Worm (Caenorhabditis elegans) whole organism, L4 larva: ENCODE data around the gene mlp-1.

Experiments
- F37D6.2 ChIP-seq: sonication (generic microtip); optimal IDR thresholded peaks from 2 replicates; lab custom pipeline; 2016; ENCODE audit warnings: mild to moderate bottlenecking, missing genetic modification characterization, missing compliant biosample characterization
- F49E8.2 ChIP-seq: sonication (generic microtip); optimal IDR thresholded peaks from 2 replicates; lab custom pipeline; 2016; ENCODE audit warnings: missing compliant biosample characterization, mild to moderate bottlenecking, missing genetic modification characterization, borderline replicate concordance
- T20F7.1 ChIP-seq: fragments of 200-800 bp; sonication (Bioruptor generic); optimal IDR thresholded peaks from 2 replicates; lab custom pipeline; 2018; ENCODE audit warnings: mild to moderate bottlenecking, missing genetic modification characterization, missing compliant biosample characterization
- Y105C5A.15 ChIP-seq: fragments of 200-800 bp; sonication (Bioruptor generic); IDR thresholded peaks from 2 replicates; pipeline ENCODE4 v1.3.6; 2022; ENCODE audit warnings: missing genetic modification characterization, missing compliant biosample characterization
- Y48G9A.11 ChIP-seq: fragments of 200-800 bp; sonication (Bioruptor generic); IDR thresholded peaks from 2 replicates; pipeline ENCODE4 v1.3.6; 2022; ENCODE audit warnings: missing genetic modification reagents, missing genetic modification characterization, missing compliant biosample characterization
- ceh-28 ChIP-seq: fragments of 150-350 bp; optimal IDR thresholded peaks from 2 replicates; lab custom pipeline; 2014; ENCODE audit warnings: missing biosample characterization, missing genetic modification reagents, missing genetic modification characterization
- daf-16 ChIP-seq, 3 experiments: sonication (generic microtip); optimal IDR thresholded peaks; 2 replicates each; lab custom pipeline; 2016 to 2017; ENCODE audit warnings: missing genetic modification characterization in 3 of 3, missing genetic modification reagents in 3 of 3, mild to moderate bottlenecking in 2 of 3, missing compliant biosample characterization in 2 of 3, missing biosample characterization in 1 of 3, moderate library complexity in 1 of 3
- daf-19 ChIP-seq: fragments of 200-800 bp; sonication (Bioruptor generic); conservative IDR thresholded peaks from 2 replicates; pipeline ENCODE4 v1.3.6; 2022; ENCODE audit warnings: missing genetic modification characterization, missing compliant biosample characterization
- dve-1 ChIP-seq: sonication (generic microtip); optimal IDR thresholded peaks from 2 replicates; lab custom pipeline; 2017; ENCODE audit warnings: antibody characterized with exemption, mild to moderate bottlenecking, missing genetic modification characterization, missing compliant biosample characterization; ENCODE audit not compliant: insufficient read depth
- egl-27 ChIP-seq: sonication (generic microtip); optimal IDR thresholded peaks from 3 replicates; lab custom pipeline; 2017; ENCODE audit warnings: missing biosample characterization, missing genetic modification reagents, missing genetic modification characterization
- egl-43 ChIP-seq: fragments of 200-800 bp; sonication (Bioruptor generic); IDR thresholded peaks from 2 replicates; pipeline ENCODE4 v1.3.6; 2022; ENCODE audit warnings: missing genetic modification reagents, missing genetic modification characterization, missing compliant biosample characterization
- hif-1 ChIP-seq, 2 experiments: sonication (generic microtip); optimal IDR thresholded peaks; 2 replicates each; lab custom pipeline; 2016 to 2017; ENCODE audit warnings: missing compliant biosample characterization in 2 of 2, missing genetic modification characterization in 2 of 2, missing genetic modification reagents in 2 of 2, missing genotype in 2 of 2, mild to moderate bottlenecking in 1 of 2
- hlh-11 ChIP-seq: fragments of 200-800 bp; sonication (Bioruptor generic); optimal IDR thresholded peaks from 2 replicates; lab custom pipeline; 2018; ENCODE audit warnings: mild to moderate bottlenecking, missing genetic modification characterization, missing compliant biosample characterization
- hlh-30 ChIP-seq: sonication (generic microtip); optimal IDR thresholded peaks from 2 replicates; lab custom pipeline; 2017; ENCODE audit warnings: antibody characterized with exemption, mild to moderate bottlenecking, missing genetic modification characterization, missing compliant biosample characterization; ENCODE audit not compliant: insufficient read depth
- jun-1 ChIP-seq: fragments of 150-350 bp; optimal IDR thresholded peaks from 2 replicates; lab custom pipeline; 2014; ENCODE audit warnings: missing biosample characterization, missing genetic modification reagents, missing genetic modification characterization
- lin-13 ChIP-seq: fragments of 150-350 bp; optimal IDR thresholded peaks from 2 replicates; lab custom pipeline; 2014; ENCODE audit warnings: missing biosample characterization, missing genetic modification reagents, missing genetic modification characterization
- lin-29 ChIP-seq: fragments of 200-800 bp; sonication (Bioruptor generic); IDR thresholded peaks from 2 replicates; pipeline ENCODE4 v1.3.6; 2022; ENCODE audit warnings: missing genetic modification reagents, missing genetic modification characterization, missing compliant biosample characterization
- lir-3 ChIP-seq: sonication (generic microtip); optimal IDR thresholded peaks from 2 replicates; lab custom pipeline; 2016; ENCODE audit warnings: mild to moderate bottlenecking, missing genetic modification characterization, missing compliant biosample characterization
- mdl-1 ChIP-seq, 2 experiments: fragments of 150-350 bp in 1 of 2; sonication (generic microtip) in 1 of 2; optimal IDR thresholded peaks; 2 replicates each; lab custom pipeline; 2014 to 2017; ENCODE audit warnings: missing biosample characterization in 2 of 2, missing genetic modification characterization in 2 of 2
- mes-2 ChIP-seq: sonication (generic microtip); optimal IDR thresholded peaks from 2 replicates; lab custom pipeline; 2016; ENCODE audit warnings: missing genotype, mild to moderate bottlenecking, missing genetic modification characterization, missing compliant biosample characterization; ENCODE audit not compliant: poor library complexity, severe bottlenecking
- nhr-10 ChIP-seq: fragments of 150-350 bp; optimal IDR thresholded peaks from 2 replicates; lab custom pipeline; 2014; ENCODE audit warnings: missing biosample characterization, missing genetic modification characterization
- nhr-102 ChIP-seq: sonication (generic microtip); optimal IDR thresholded peaks from 2 replicates; lab custom pipeline; 2016; ENCODE audit warnings: mild to moderate bottlenecking, missing genetic modification characterization, moderate library complexity, missing compliant biosample characterization
- nhr-28 ChIP-seq: fragments of 150-350 bp; optimal IDR thresholded peaks from 2 replicates; lab custom pipeline; 2014; ENCODE audit warnings: missing biosample characterization, missing genetic modification characterization
- nhr-42 ChIP-seq: fragments of 200-800 bp; sonication (Bioruptor generic); IDR thresholded peaks from 2 replicates; pipeline ENCODE4 v1.3.6; 2022; ENCODE audit warnings: missing genetic modification characterization, missing compliant biosample characterization
- nhr-48 ChIP-seq: sonication (generic microtip); optimal IDR thresholded peaks from 2 replicates; lab custom pipeline; 2016; ENCODE audit warnings: mild to moderate bottlenecking, missing genetic modification characterization, missing compliant biosample characterization
- nhr-6 ChIP-seq: fragments of 150-350 bp; optimal IDR thresholded peaks from 2 replicates; lab custom pipeline; 2014; ENCODE audit warnings: missing biosample characterization, missing genetic modification characterization
- nhr-77 ChIP-seq: fragments of 150-350 bp; optimal IDR thresholded peaks from 2 replicates; lab custom pipeline; 2014; ENCODE audit warnings: missing biosample characterization, missing genetic modification characterization
- php-3 ChIP-seq: fragments of 200-800 bp; sonication (Bioruptor generic); IDR thresholded peaks from 2 replicates; pipeline ENCODE4 v1.3.6; 2022; ENCODE audit warnings: missing genetic modification reagents, missing genetic modification characterization, missing compliant biosample characterization
- saeg-2 ChIP-seq: fragments of 200-800 bp; sonication (Bioruptor generic); IDR thresholded peaks from 2 replicates; pipeline ENCODE4 v1.3.6; 2022; ENCODE audit warnings: missing genetic modification reagents, missing genetic modification characterization, missing compliant biosample characterization
- unc-130 ChIP-seq: sonication (generic microtip); optimal IDR thresholded peaks from 2 replicates; lab custom pipeline; 2016; ENCODE audit warnings: missing genetic modification reagents, missing genetic modification characterization, missing compliant biosample characterization
- unc-62 ChIP-seq, 3 experiments: fragments of 150-350 bp in 1 of 3; sonication (generic microtip); optimal IDR thresholded peaks in 2 of 3; peaks in 1 of 3; 1 replicate in 1 of 3; 2 replicates in 2 of 3; lab custom pipeline; 2014 to 2017; ENCODE audit warnings: missing biosample characterization in 3 of 3, missing genetic modification characterization in 3 of 3, missing genetic modification reagents in 3 of 3, missing genotype in 1 of 3
- zag-1 ChIP-seq: fragments of 150-350 bp; optimal IDR thresholded peaks from 2 replicates; lab custom pipeline; 2014; ENCODE audit warnings: missing biosample characterization, missing genetic modification characterization
- zfp-2 ChIP-seq: sonication (generic microtip); optimal IDR thresholded peaks from 2 replicates; lab custom pipeline; 2016; ENCODE audit warnings: mild to moderate bottlenecking, missing genetic modification characterization, missing compliant biosample characterization
- zip-2 ChIP-seq: fragments of 150-350 bp; optimal IDR thresholded peaks from 2 replicates; lab custom pipeline; 2014; ENCODE audit warnings: missing biosample characterization, missing genetic modification characterization
- ztf-7 ChIP-seq: fragments of 150-350 bp; optimal IDR thresholded peaks from 2 replicates; lab custom pipeline; 2014; ENCODE audit warnings: missing biosample characterization, missing genetic modification characterization

The mlp-1 gene

DNA sequence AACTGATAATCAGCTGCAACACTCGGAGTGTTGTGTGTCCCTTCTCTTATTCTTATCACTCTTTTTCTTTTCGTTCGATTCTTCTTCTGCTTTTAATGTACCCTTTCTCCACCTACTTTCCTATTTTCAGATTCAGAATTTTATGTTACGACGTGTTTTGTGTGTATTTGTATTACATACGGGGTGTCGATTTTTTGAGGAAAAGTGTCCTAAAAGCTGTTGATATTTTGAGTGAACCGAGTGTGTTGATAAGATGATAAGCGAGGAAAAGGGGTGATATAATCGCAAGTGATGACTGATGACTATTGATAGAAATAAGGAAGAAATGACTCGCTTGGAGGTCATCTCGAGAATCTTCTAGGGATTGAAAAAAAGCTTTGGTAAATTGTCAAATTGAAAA, 6.6 kb upstream of the mlp-1 start (continued):
- no peak for TF ChIP-seq nhr-77

DNA sequence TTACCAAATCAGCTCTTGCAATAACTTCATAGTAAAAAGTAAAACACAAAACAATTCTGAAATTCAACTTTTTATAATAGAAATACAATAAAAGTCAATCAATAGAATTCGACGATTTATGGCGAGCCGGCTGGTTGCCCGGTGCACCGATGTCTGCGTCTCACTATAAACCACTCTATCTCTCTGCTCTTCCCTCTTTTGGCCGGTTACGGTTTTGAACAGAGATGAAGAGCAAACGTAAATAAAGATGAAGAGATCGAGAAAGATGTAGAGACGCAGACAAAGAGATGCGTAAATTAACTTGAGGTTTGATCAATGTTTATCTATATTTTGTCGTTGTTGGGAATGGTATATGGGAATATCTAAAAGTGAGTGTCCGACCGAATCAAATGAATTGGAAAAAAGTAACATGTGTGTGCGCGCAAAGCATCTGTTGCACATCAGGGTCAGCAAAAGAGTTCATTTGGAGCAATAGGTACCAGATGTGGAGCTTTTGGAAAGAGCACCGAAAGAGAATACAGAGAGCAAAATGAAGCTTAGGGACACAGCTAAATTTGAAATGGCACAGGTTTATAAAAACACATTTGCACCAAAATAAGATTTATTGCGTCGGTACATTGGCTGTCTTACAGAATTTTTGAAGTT, 5.5 kb upstream of the mlp-1 start:
- TF ChIP-seq daf-16 (GFP tag; optimal IDR thresholded peaks at IDR 0.05; lab: Kevin White, UChicago) (no peak), daf-16 (tag; optimal IDR thresholded peaks at IDR 0.05; lab: Kevin White, UChicago) (peak; percentile 64), Y105C5A.15 (GFP tag; lab: Robert Waterston, UW) (no peak), saeg-2 (GFP tag; lab: Robert Waterston, UW) (no peak), nhr-28 (peak; percentile 12), nhr-42 (GFP tag; lab: Robert Waterston, UW) (no peak), hlh-11 (tag; lab: Kevin White, UChicago) (peak; percentile 32), unc-62 (GFP tag; optimal IDR thresholded peaks at IDR 0.05 in 1 of 2; lab: Kevin White, UChicago) (peak in 1 of 2 experiments; percentile 58), unc-62 (tag; optimal IDR thresholded peaks at IDR 0.05; lab: Kevin White, UChicago) (no peak), nhr-6 (tag; lab: Kevin White, UChicago) (peak; percentile 37), hif-1 (tag; optimal IDR thresholded peaks at IDR 0.05; lab: Kevin White, UChicago) (no peak), dve-1 (tag; lab: Kevin White, UChicago) (peak; percentile 55), zip-2 (tag; lab: Kevin White, UChicago) (no peak), jun-1 (tag; lab: Kevin White, UChicago) (no peak), mes-2 (tag; lab: Kevin White, UChicago) (peak; percentile 36), ceh-28 (tag; lab: Kevin White, UChicago) (no peak), lin-13 (GFP tag; lab: Kevin White, UChicago) (no peak)

- TF ChIP-seq egl-43 (GFP tag; lab: Robert Waterston, UW) (no peak), daf-19 (GFP tag; lab: Robert Waterston, UW) (no peak), egl-27 (no peak), lin-29 (GFP tag; lab: Robert Waterston, UW) (no peak), ztf-7 (tag; lab: Kevin White, UChicago) (no peak), nhr-48 (tag; lab: Kevin White, UChicago) (no peak), F49E8.2 (tag; lab: Kevin White, UChicago) (no peak), nhr-10 (tag; lab: Kevin White, UChicago) (no peak), lir-3 (tag; lab: Kevin White, UChicago) (no peak), mdl-1 (tag; optimal IDR thresholded peaks at IDR 0.05; lab: Kevin White, UChicago) (no peak), php-3 (GFP tag; lab: Robert Waterston, UW) (no peak), unc-130 (no peak), zag-1 (tag; lab: Kevin White, UChicago) (no peak), nhr-102 (tag; lab: Kevin White, UChicago) (no peak), hlh-30 (no peak), F37D6.2 (tag; lab: Kevin White, UChicago) (no peak), Y48G9A.11 (GFP tag; lab: Robert Waterston, UW) (no peak), zfp-2 (tag; lab: Kevin White, UChicago) (no peak), Y105C5A.15 (GFP tag; lab: Robert Waterston, UW) (no peak), T20F7.1 (GFP tag; lab: Kevin White, UChicago) (no peak)
- TF ChIP-seq, all 104 proteins: peak for 0
These were observed 1.2 kb upstream of the mlp-1 start for ce11 chrIII:5976021-5976420.
